Worm (Caenorhabditis elegans): ENCODE results near the gene coq-6.

The coq-6 gene

ce11 chrV:9303026-9303425, 33.5 kb upstream of the coq-6 start, which contains the start of gene nhr-39:
TSS of gene nhr-39 (plus strand) at chrV:9303326.
- no peak for TF ChIP-seq ztf-1 (GFP tag; conservative IDR thresholded peaks at IDR 0.05)
- no peak for TF ChIP-seq sma-3 (GFP tag; optimal IDR thresholded peaks at IDR 0.05)
- no peak for TF ChIP-seq elt-3 (tag; optimal IDR thresholded peaks at IDR 0.05)
- TF ChIP-seq lsy-2 (tag; optimal IDR thresholded peaks at IDR 0.05): no peak
- TF ChIP-seq unc-62 (GFP tag; optimal IDR thresholded peaks at IDR 0.05): no peak
- no peak for TF ChIP-seq nhr-77 (tag; optimal IDR thresholded peaks at IDR 0.05)
- TF ChIP-seq crh-2 (tag; optimal IDR thresholded peaks at IDR 0.05): no peak
- no peak for TF ChIP-seq snpc-4 (tag; optimal IDR thresholded peaks at IDR 0.05)
- TF ChIP-seq ceh-82 (tag; optimal IDR thresholded peaks at IDR 0.05): no peak

DNA sequence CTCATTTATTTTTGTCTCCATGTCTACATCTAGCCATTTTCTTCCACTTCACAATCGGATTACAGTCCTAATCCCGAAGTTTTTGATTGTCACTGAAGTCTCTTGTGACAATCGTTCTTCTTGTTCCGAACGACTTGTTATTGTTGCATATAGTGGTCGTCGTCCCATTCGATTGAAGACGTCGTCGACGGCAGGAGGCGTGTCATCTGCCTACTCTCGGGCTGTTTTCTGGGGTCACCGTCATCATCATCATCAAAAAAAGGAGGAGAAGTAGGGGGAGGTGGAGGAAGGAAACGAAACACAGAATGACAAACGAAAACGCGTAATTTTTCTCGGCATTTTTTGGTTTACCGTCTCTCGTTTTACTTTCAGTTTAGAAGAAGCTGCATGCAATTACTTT, 31.4 kb upstream of the coq-6 start, which contains the start of gene F44A2.3:
Gene F44A2.3 (plus strand): TSS at position 301 of the 400 bp plus-strand sequence.
- TF ChIP-seq sem-4 (tag; optimal IDR thresholded peaks at IDR 0.05) (no peak), skn-1 (tag; optimal IDR thresholded peaks at IDR 0.05) (no peak), nhr-77 (tag; optimal IDR thresholded peaks at IDR 0.05) (no peak), sma-9 (GFP tag; optimal IDR thresholded peaks at IDR 0.05) (no peak), sma-9 (tag; optimal IDR thresholded peaks at IDR 0.05) (no peak)

DNA sequence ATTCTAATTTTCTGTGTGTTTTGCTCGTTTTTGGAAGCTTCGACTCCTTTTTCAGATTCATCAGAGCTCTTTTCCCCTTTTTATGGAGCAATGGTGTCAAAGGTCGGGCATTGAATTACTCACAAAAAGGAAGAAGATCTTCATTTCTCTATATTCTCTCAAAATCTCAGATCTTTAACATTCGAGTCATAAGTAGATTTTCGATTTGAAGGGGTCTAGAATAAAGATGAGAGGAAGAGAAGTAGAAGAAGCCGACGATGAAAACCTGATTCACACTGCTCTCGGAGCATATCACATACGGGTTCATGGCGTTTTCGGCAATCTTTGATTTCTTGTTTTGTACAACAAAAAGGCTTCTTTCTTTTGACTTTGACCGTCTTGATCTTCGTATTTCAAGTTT, 24.2 kb upstream of the coq-6 start:
- no peak for TF ChIP-seq nhr-6 (tag; optimal IDR thresholded peaks at IDR 0.05)
- TF ChIP-seq alr-1 (tag; optimal IDR thresholded peaks at IDR 0.05): no peak
- TF ChIP-seq Y55F3AM.14 (GFP tag; optimal IDR thresholded peaks at IDR 0.05): no peak
- TF ChIP-seq ZK546.5 (tag; optimal IDR thresholded peaks at IDR 0.05): no peak
- no peak for TF ChIP-seq elt-1 (tag; optimal IDR thresholded peaks at IDR 0.05)
- no peak for TF ChIP-seq R02D3.7 (tag; optimal IDR thresholded peaks at IDR 0.05)
- TF ChIP-seq nhr-129 (tag; optimal IDR thresholded peaks at IDR 0.05): no peak
- no peak for TF ChIP-seq mdl-1 (tag; optimal IDR thresholded peaks at IDR 0.05)
- TF ChIP-seq unc-62 (GFP tag; optimal IDR thresholded peaks at IDR 0.05): no peak
- no peak for TF ChIP-seq egl-27 (tag; optimal IDR thresholded peaks at IDR 0.05)
- no peak for TF ChIP-seq nhr-77 (tag; optimal IDR thresholded peaks at IDR 0.05)
- no peak for TF ChIP-seq unc-55 (GFP tag; optimal IDR thresholded peaks at IDR 0.05)
- TF ChIP-seq snpc-4 (tag; optimal IDR thresholded peaks at IDR 0.05): no peak
- TF ChIP-seq ztf-4 (tag; optimal IDR thresholded peaks at IDR 0.05): no peak

DNA sequence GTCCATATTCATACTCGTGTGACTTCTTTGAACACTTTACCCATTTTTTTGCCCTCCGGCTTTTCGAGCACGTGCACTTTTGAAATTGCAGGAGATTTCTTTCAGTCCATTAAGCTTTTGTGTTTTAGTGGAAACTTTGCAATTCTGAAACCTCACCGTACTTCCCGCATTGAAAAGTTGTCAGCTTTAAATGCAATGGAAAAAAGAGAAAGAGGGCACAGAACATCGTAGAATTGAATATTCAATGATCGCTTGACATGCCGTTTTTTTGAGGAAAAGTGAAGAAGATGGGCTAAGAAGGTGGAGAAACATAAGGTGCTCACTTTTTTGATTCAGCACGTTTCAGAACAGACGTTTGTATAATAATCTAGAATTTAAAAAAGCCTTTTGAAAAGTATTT, 22.2 kb upstream of the coq-6 start:
- no peak for TF ChIP-seq alr-1 (tag; optimal IDR thresholded peaks at IDR 0.05)
- no peak for TF ChIP-seq unc-62 (GFP tag; optimal IDR thresholded peaks at IDR 0.05)
- TF ChIP-seq lin-11 (tag; optimal IDR thresholded peaks at IDR 0.05): no peak
- TF ChIP-seq snpc-4 (tag; optimal IDR thresholded peaks at IDR 0.05): no peak
- no peak for TF ChIP-seq mdl-1 (tag; optimal IDR thresholded peaks at IDR 0.05)
- no peak for TF ChIP-seq nhr-6 (tag; optimal IDR thresholded peaks at IDR 0.05)
- no peak for TF ChIP-seq elt-1 (tag; optimal IDR thresholded peaks at IDR 0.05)
- TF ChIP-seq ceh-82 (tag; optimal IDR thresholded peaks at IDR 0.05): no peak
- TF ChIP-seq lin-13 (GFP tag; optimal IDR thresholded peaks at IDR 0.05): no peak
- no peak for TF ChIP-seq lsy-2 (tag; optimal IDR thresholded peaks at IDR 0.05)
- TF ChIP-seq mab-5 (tag; optimal IDR thresholded peaks at IDR 0.05): no peak
- TF ChIP-seq elt-3 (tag; optimal IDR thresholded peaks at IDR 0.05): no peak
- no peak for TF ChIP-seq ztf-11 (tag; optimal IDR thresholded peaks at IDR 0.05)
- no peak for TF ChIP-seq fos-1 (tag; optimal IDR thresholded peaks at IDR 0.05)
- TF ChIP-seq nhr-21 (tag; optimal IDR thresholded peaks at IDR 0.05): no peak

ce11 chrV:9316970-9317369, 19.6 kb upstream of the coq-6 start:
- TF ChIP-seq elt-1 (tag; optimal IDR thresholded peaks at IDR 0.05): no peak
- no peak for TF ChIP-seq mdl-1 (tag; optimal IDR thresholded peaks at IDR 0.05)
- no peak for TF ChIP-seq F13H6.1 (tag; optimal IDR thresholded peaks at IDR 0.05)
- no peak for TF ChIP-seq ztf-1 (GFP tag; conservative IDR thresholded peaks at IDR 0.05)
- no peak for TF ChIP-seq ceh-82 (tag; optimal IDR thresholded peaks at IDR 0.05)
- no peak for TF ChIP-seq nhr-25 (tag; optimal IDR thresholded peaks at IDR 0.05)
- TF ChIP-seq R02D3.7 (tag; optimal IDR thresholded peaks at IDR 0.05): no peak
- no peak for TF ChIP-seq blmp-1 (tag; optimal IDR thresholded peaks at IDR 0.05; ENCODE audit: insufficient read depth)
- no peak for TF ChIP-seq snpc-4 (tag; optimal IDR thresholded peaks at IDR 0.05)
- no peak for TF ChIP-seq unc-62 (GFP tag; optimal IDR thresholded peaks at IDR 0.05)
- TF ChIP-seq nhr-237 (tag; optimal IDR thresholded peaks at IDR 0.05): no peak
- TF ChIP-seq alr-1 (tag; optimal IDR thresholded peaks at IDR 0.05): no peak
